Worm (Caenorhabditis elegans) whole organism, L3 larva: ENCODE results near the gene T08B6.9.

Source experiments
- elt-3 ChIP-seq, 3 experiments: fragments of 150-350 bp in 1 of 3; sonication (generic microtip) in 2 of 3; optimal IDR thresholded peaks; 2 replicates in 2 of 3; 4 replicates in 1 of 3; lab custom pipeline; 2014 to 2017; ENCODE audit warnings: missing biosample characterization in 3 of 3, missing genetic modification characterization in 3 of 3
- lin-39 ChIP-seq: fragments of 150-350 bp; optimal IDR thresholded peaks from 2 replicates; lab custom pipeline; 2018; ENCODE audit warnings: missing biosample characterization, missing genetic modification reagents, missing genetic modification characterization
- zag-1 ChIP-seq: fragments of 150-350 bp; optimal IDR thresholded peaks from 2 replicates; lab custom pipeline; 2014; ENCODE audit warnings: missing biosample characterization, missing genetic modification characterization
- ztf-4 ChIP-seq: fragments of 150-350 bp; optimal IDR thresholded peaks from 2 replicates; lab custom pipeline; 2014; ENCODE audit warnings: missing biosample characterization, missing genetic modification characterization

ce11 chrIV:4856195-4856594 lies 34.4 kb upstream of the T08B6.9 start, which contains the start of gene Y17G9A.2:
- TF ChIP-seq elt-3 (tag; optimal IDR thresholded peaks at IDR 0.05; lab: Kevin White, UChicago) = no peak
- no peak for TF ChIP-seq ztf-4 (tag; lab: Kevin White, UChicago)
- TF ChIP-seq zag-1 (tag; lab: Kevin White, UChicago) = no peak
- TF ChIP-seq lin-39 (tag; lab: Kevin White, UChicago) = no peak
